Fruit fly (Drosophila melanogaster) whole organism, embryonic: ENCODE data around the gene Mettl5.

ENCODE experiments used
- Abd-B ChIP-seq: fragments of 200-800 bp; sonication (Bioruptor generic); optimal IDR thresholded peaks from 2 replicates; lab custom pipeline; 2018; ENCODE audit warnings: missing biosample characterization, mild to moderate bottlenecking, missing genetic modification characterization, moderate library complexity
- Ada2b ChIP-seq: fragments of 200-800 bp; sonication (Bioruptor generic); IDR thresholded peaks from 2 replicates; pipeline ENCODE4 v1.3.6; 2022; ENCODE audit warnings: missing biosample characterization, missing genetic modification characterization
- Atf6 ChIP-seq: fragments of 200-800 bp; sonication (Bioruptor generic); IDR thresholded peaks from 2 replicates; pipeline ENCODE4 v1.3.6; 2022; ENCODE audit warnings: missing biosample characterization, missing genetic modification characterization
- BEAF-32 ChIP-seq: fragments of 200-800 bp; sonication (Bioruptor generic); optimal IDR thresholded peaks from 3 replicates; lab custom pipeline; 2017; ENCODE audit warnings: missing biosample characterization, missing genetic modification characterization, mild to moderate bottlenecking, moderate library complexity, missing genetic modification reagents
- Bgb ChIP-seq: fragments of 200-800 bp; sonication (Bioruptor generic); IDR thresholded peaks from 2 replicates; pipeline ENCODE4 v1.3.6; 2022; ENCODE audit warnings: missing biosample characterization, missing genetic modification characterization; ENCODE audit not compliant: partially characterized antibody
- Bteb2 ChIP-seq: fragments of 200-800 bp; sonication (Bioruptor generic); optimal IDR thresholded peaks from 2 replicates; lab custom pipeline; 2016; ENCODE audit warnings: missing biosample characterization, missing genetic modification characterization
- CG10543 ChIP-seq: fragments of 200-800 bp; sonication (Bioruptor generic); optimal IDR thresholded peaks from 3 replicates; lab custom pipeline; 2017; ENCODE audit warnings: missing biosample characterization, mild to moderate bottlenecking, missing genetic modification characterization, moderate library complexity
- CG10979 ChIP-seq: fragments of 200-800 bp; sonication (Bioruptor generic); optimal IDR thresholded peaks from 2 replicates; lab custom pipeline; 2018; ENCODE audit warnings: missing biosample characterization, mild to moderate bottlenecking, missing genetic modification characterization, moderate library complexity
- CG11695 ChIP-seq: fragments of 200-800 bp; sonication (Bioruptor generic); IDR thresholded peaks from 3 replicates; pipeline ENCODE4 v1.3.6; 2022; ENCODE audit warnings: missing biosample characterization, missing genetic modification characterization
- CG12391 ChIP-seq: fragments of 200-800 bp; sonication (Bioruptor generic); optimal IDR thresholded peaks from 3 replicates; lab custom pipeline; 2018; ENCODE audit warnings: missing biosample characterization, mild to moderate bottlenecking, missing genetic modification characterization, moderate library complexity
- CG13287 ChIP-seq: fragments of 200-800 bp; sonication (Bioruptor generic); IDR thresholded peaks from 2 replicates; pipeline ENCODE4 v1.3.6; 2022; ENCODE audit warnings: missing biosample characterization, missing genetic modification characterization; ENCODE audit not compliant: partially characterized antibody
- CG15479 ChIP-seq: fragments of 200-800 bp; sonication (Bioruptor generic); optimal IDR thresholded peaks from 3 replicates; lab custom pipeline; 2019; ENCODE audit warnings: missing biosample characterization, mild to moderate bottlenecking, missing genetic modification characterization, moderate library complexity
- CG16779 ChIP-seq: fragments of 200-800 bp; sonication (Bioruptor generic); IDR thresholded peaks from 2 replicates; pipeline ENCODE4 v1.3.6; 2022; ENCODE audit warnings: missing biosample characterization, missing genetic modification characterization
- CG17328 ChIP-seq: fragments of 200-800 bp; sonication (Bioruptor generic); IDR thresholded peaks from 2 replicates; pipeline ENCODE4 v1.3.6; 2022; ENCODE audit warnings: missing biosample characterization, missing genetic modification characterization
- CG31441 ChIP-seq: fragments of 200-800 bp; sonication (Bioruptor generic); IDR thresholded peaks from 2 replicates; pipeline ENCODE4 v1.3.6; 2022; ENCODE audit warnings: missing biosample characterization, missing genetic modification characterization
- CG3163 ChIP-seq: fragments of 200-800 bp; sonication (Bioruptor generic); optimal IDR thresholded peaks from 3 replicates; lab custom pipeline; 2016; ENCODE audit warnings: missing biosample characterization, missing genetic modification characterization
- CG32532 ChIP-seq: fragments of 200-800 bp; sonication (Bioruptor generic); IDR thresholded peaks from 2 replicates; pipeline ENCODE4 v1.3.6; 2022; ENCODE audit warnings: missing biosample characterization, missing genetic modification characterization
- CG32767 ChIP-seq: fragments of 200-800 bp; sonication (Bioruptor generic); IDR thresholded peaks from 2 replicates; pipeline ENCODE4 v1.3.6; 2022; ENCODE audit warnings: missing biosample characterization, missing genetic modification characterization
- CG34376 ChIP-seq: fragments of 200-800 bp; sonication (Bioruptor generic); optimal IDR thresholded peaks from 2 replicates; lab custom pipeline; 2018; ENCODE audit warnings: missing biosample characterization, mild to moderate bottlenecking, missing genetic modification characterization
- CG3726 ChIP-seq: fragments of 200-800 bp; sonication (Bioruptor generic); IDR thresholded peaks from 3 replicates; pipeline ENCODE4, ENCODE4 v1.3.6; 2022; ENCODE audit warnings: missing biosample characterization, missing genetic modification characterization
- CG42726 ChIP-seq: fragments of 200-800 bp; sonication (Bioruptor generic); IDR thresholded peaks from 2 replicates; pipeline ENCODE4 v1.3.6; 2022; ENCODE audit warnings: missing biosample characterization, missing genetic modification characterization; ENCODE audit not compliant: partially characterized antibody
- CG4707 ChIP-seq: fragments of 200-800 bp; sonication (Bioruptor generic); optimal IDR thresholded peaks from 2 replicates; lab custom pipeline; 2018; ENCODE audit warnings: missing biosample characterization, mild to moderate bottlenecking, missing genetic modification characterization, moderate library complexity
- CG4730 ChIP-seq: fragments of 200-800 bp; sonication (Bioruptor generic); IDR thresholded peaks from 2 replicates; pipeline ENCODE4 v1.3.6; 2022; ENCODE audit warnings: missing biosample characterization, missing genetic modification characterization
- CG6175 ChIP-seq: fragments of 200-800 bp; sonication (Bioruptor generic); IDR thresholded peaks from 3 replicates; pipeline ENCODE4 v1.3.6; 2022; ENCODE audit warnings: missing biosample characterization, missing genetic modification characterization
- CG7271 ChIP-seq: fragments of 200-800 bp; sonication (Bioruptor generic); optimal IDR thresholded peaks from 2 replicates; lab custom pipeline; 2018; ENCODE audit warnings: missing biosample characterization, mild to moderate bottlenecking, missing genetic modification characterization, moderate library complexity
- CG7839 ChIP-seq: fragments of 200-800 bp; sonication (Bioruptor generic); optimal IDR thresholded peaks from 3 replicates; lab custom pipeline; 2018; ENCODE audit warnings: missing biosample characterization, mild to moderate bottlenecking, missing genetic modification characterization, moderate library complexity
- D19A ChIP-seq: fragments of 200-800 bp; optimal IDR thresholded peaks from 3 replicates; lab custom pipeline; 2019; ENCODE audit warnings: missing biosample characterization, mild to moderate bottlenecking, missing genetic modification characterization, moderate library complexity
- Dad ChIP-seq: fragments of 200-800 bp; sonication (Bioruptor generic); optimal IDR thresholded peaks from 3 replicates; lab custom pipeline; 2016; ENCODE audit warnings: missing biosample characterization, missing genetic modification characterization
- Doc2 ChIP-seq: fragments of 200-800 bp; sonication (Bioruptor generic); IDR thresholded peaks from 2 replicates; pipeline ENCODE4 v1.3.6; 2022; ENCODE audit warnings: missing biosample characterization, missing genetic modification characterization
- E2f2 ChIP-seq: fragments of 200-800 bp; sonication (Bioruptor generic); IDR thresholded peaks from 2 replicates; pipeline ENCODE4 v1.3.6; 2022; ENCODE audit warnings: missing biosample characterization, missing genetic modification characterization
- Fer1 ChIP-seq: fragments of 200-800 bp; sonication (Bioruptor generic); optimal IDR thresholded peaks from 2 replicates; lab custom pipeline; 2017; ENCODE audit warnings: missing biosample characterization, mild to moderate bottlenecking, missing genetic modification characterization
- Fer2 ChIP-seq: fragments of 200-800 bp; sonication (Bioruptor generic); optimal IDR thresholded peaks from 2 replicates; lab custom pipeline; 2018; ENCODE audit warnings: missing biosample characterization, mild to moderate bottlenecking, missing genetic modification characterization, moderate library complexity
- Hr39 ChIP-seq: fragments of >200 bp; optimal IDR thresholded peaks from 2 replicates; lab custom pipeline; 2017
- bcd ChIP-seq: fragments of 200-800 bp; sonication (Bioruptor generic); optimal IDR thresholded peaks from 2 replicates; lab custom pipeline; 2017; ENCODE audit warnings: missing biosample characterization, mild to moderate bottlenecking, missing genetic modification characterization
- bsh ChIP-seq, 2 experiments: fragments of 200-800 bp; sonication (Bioruptor generic); optimal IDR thresholded peaks; 2 replicates each; lab custom pipeline; 2017 to 2018; ENCODE audit warnings: mild to moderate bottlenecking in 2 of 2, missing biosample characterization in 2 of 2, missing genetic modification characterization in 2 of 2, moderate library complexity in 1 of 2
- croc ChIP-seq: fragments of 200-800 bp; sonication (Bioruptor generic); conservative IDR thresholded peaks from 3 replicates; pipeline ENCODE4 v1.3.6; 2022; ENCODE audit warnings: missing biosample characterization, missing genetic modification characterization
- danr ChIP-seq: fragments of 200-800 bp; sonication (Bioruptor generic); IDR thresholded peaks from 2 replicates; pipeline ENCODE4 v1.3.6; 2022; ENCODE audit warnings: missing biosample characterization, missing genetic modification characterization
- gem ChIP-seq: fragments of 200-800 bp; sonication (Bioruptor generic); optimal IDR thresholded peaks from 2 replicates; lab custom pipeline; 2019; ENCODE audit warnings: missing biosample characterization, mild to moderate bottlenecking, missing genetic modification characterization, moderate library complexity
- klu ChIP-seq: fragments of 200-800 bp; sonication (Bioruptor generic); IDR thresholded peaks from 2 replicates; pipeline ENCODE4 v1.3.6; 2022; ENCODE audit warnings: missing biosample characterization, missing genetic modification characterization
- peb ChIP-seq: fragments of 200-800 bp; sonication (Bioruptor generic); IDR thresholded peaks from 2 replicates; pipeline ENCODE4 v1.3.6; 2022; ENCODE audit warnings: missing biosample characterization, missing genetic modification characterization
- pfk ChIP-seq: fragments of 200-800 bp; sonication (Bioruptor generic); optimal IDR thresholded peaks from 2 replicates; lab custom pipeline; 2018; ENCODE audit warnings: missing biosample characterization, mild to moderate bottlenecking, missing genetic modification characterization, moderate library complexity
- pnt ChIP-seq: fragments of 200-800 bp; sonication (Bioruptor generic); optimal IDR thresholded peaks from 3 replicates; lab custom pipeline; 2016; ENCODE audit warnings: missing biosample characterization, missing genetic modification characterization
- prd ChIP-seq, 3 experiments: fragments of >200 bp in 2 of 3; fragments of 200-800 bp in 1 of 3; sonication (Bioruptor generic) in 1 of 3; optimal IDR thresholded peaks in 2 of 3; IDR thresholded peaks in 1 of 3; 2 replicates in 2 of 3; 3 replicates in 1 of 3; pipeline versions ENCODE4 v1.3.6 to Lab custom; 2017 to 2022; ENCODE audit warnings: missing biosample characterization in 1 of 3, missing genetic modification characterization in 1 of 3
- sens ChIP-seq: fragments of 200-800 bp; sonication (Bioruptor generic); peaks from one replicate; lab custom pipeline; 2016; ENCODE audit warnings: missing biosample characterization, missing genetic modification characterization
- sug ChIP-seq: fragments of 200-800 bp; optimal IDR thresholded peaks from 2 replicates; lab custom pipeline; 2019; ENCODE audit warnings: missing biosample characterization, mild to moderate bottlenecking, missing genetic modification characterization, moderate library complexity
- vnd ChIP-seq: fragments of 200-800 bp; sonication (Bioruptor generic); IDR thresholded peaks from 3 replicates; pipeline ENCODE4 v1.3.6; 2022; ENCODE audit warnings: missing biosample characterization, missing genetic modification characterization; ENCODE audit not compliant: partially characterized antibody
- wdn ChIP-seq: fragments of 200-800 bp; sonication (Bioruptor generic); IDR thresholded peaks from 2 replicates; pipeline ENCODE4 v1.3.6; 2022; ENCODE audit warnings: missing biosample characterization, missing genetic modification characterization

The Mettl5 gene

dm6 chr3L:19280283-19280682 lies 16.7 kb downstream of the Mettl5 start:
- TF ChIP-seq CG32532 (GFP tag; lab: Robert Waterston, UW): 0 out of 2 replicates have a peak, but pooled peaks have one; percentile 23
- TF ChIP-seq Ada2b: no peak
- no peak for TF ChIP-seq Fer2 (tag; lab: Kevin White, UChicago)
- no peak for TF ChIP-seq prd (optimal IDR thresholded peaks at IDR 0.05; lab: Kevin White, UChicago)
- no peak for TF ChIP-seq prd (GFP tag; IDR thresholded peaks at IDR 0.05; lab: Robert Waterston, UW)
- no peak for TF ChIP-seq bcd (GFP tag; lab: Kevin White, UChicago)
- peak; percentile 57 for TF ChIP-seq Hr39 (lab: Kevin White, UChicago)
- no peak for TF ChIP-seq Abd-B (GFP tag; lab: Kevin White, UChicago)
- no peak for TF ChIP-seq Doc2 (GFP tag; lab: Robert Waterston, UW)
- TF ChIP-seq CG7271 (tag; lab: Kevin White, UChicago): no peak
- TF ChIP-seq danr (GFP tag; lab: Robert Waterston, UW): no peak
- peak; percentile 49; the same call in 1 of the 3 replicates for TF ChIP-seq CG3726
- no peak for TF ChIP-seq CG4707 (GFP tag; lab: Kevin White, UChicago)
- no peak for TF ChIP-seq pfk (GFP tag; lab: Kevin White, UChicago)
- TF ChIP-seq D19A: no peak
- TF ChIP-seq CG17328 (GFP tag; lab: Robert Waterston, UW): no peak
- no peak for TF ChIP-seq croc (GFP tag; lab: Robert Waterston, UW)
- no peak for TF ChIP-seq CG16779
- no peak for TF ChIP-seq CG6175 (GFP tag; lab: Robert Waterston, UW)
- no peak for TF ChIP-seq peb (GFP tag; lab: Robert Waterston, UW)
- no peak for TF ChIP-seq Fer1 (GFP tag; lab: Kevin White, UChicago)
- no peak for TF ChIP-seq Bteb2
- no peak for TF ChIP-seq CG32767 (GFP tag; lab: Robert Waterston, UW)
- no peak for TF ChIP-seq klu (GFP tag; lab: Robert Waterston, UW)
- TF ChIP-seq CG42726: no peak
- TF ChIP-seq gem (tag; lab: Kevin White, UChicago): no peak
- no peak for TF ChIP-seq CG3163 (GFP tag; lab: Kevin White, UChicago)

dm6 chr3L:19280700-19281099 lies 17.1 kb downstream of the Mettl5 start, which contains the start of gene CG14089:
Gene CG14089 (minus strand): TSS chr3L:19280800.
- TF ChIP-seq bsh (GFP tag; optimal IDR thresholded peaks at IDR 0.05; lab: Kevin White, UChicago): no peak
- no peak for TF ChIP-seq Bgb
- TF ChIP-seq E2f2 (GFP tag; lab: Robert Waterston, UW): no peak

- TF ChIP-seq sens (GFP tag; lab: Kevin White, UChicago) (peak; percentile 37), CG34376 (no peak), wdn (GFP tag; lab: Robert Waterston, UW) (no peak), CG15479 (GFP tag; lab: Kevin White, UChicago) (peak; percentile 67)
Measured at dm6 chr3L:19288395-19288969, 24.9 kb downstream of the Mettl5 start.

- no peak for TF ChIP-seq danr (GFP tag; lab: Robert Waterston, UW)
- TF ChIP-seq CG13287 (GFP tag; lab: Robert Waterston, UW): no peak
- TF ChIP-seq Dad (GFP tag; lab: Kevin White, UChicago): no peak
- TF ChIP-seq CG11695 (GFP tag; lab: Robert Waterston, UW): no peak
- TF ChIP-seq sug (tag; lab: Kevin White, UChicago): peak; percentile 85
- no peak for TF ChIP-seq CG7839 (tag; lab: Kevin White, UChicago)
- TF ChIP-seq CG10979 (tag; lab: Kevin White, UChicago): no peak
- no peak for TF ChIP-seq CG31441 (GFP tag; lab: Robert Waterston, UW)
- no peak for TF ChIP-seq CG12391
- TF ChIP-seq vnd (GFP tag; lab: Robert Waterston, UW): no peak
- peak; percentile 8 for TF ChIP-seq CG10543
- no peak for TF ChIP-seq CG4730
- no peak for TF ChIP-seq pnt
- TF ChIP-seq BEAF-32 (GFP tag; lab: Kevin White, UChicago): no peak
- 0 out of 2 replicates have a peak, but pooled peaks have one; percentile 24 for TF ChIP-seq Atf6 (GFP tag; lab: Robert Waterston, UW)
Measured at dm6 chr3L:19289411-19289810, 25.8 kb downstream of the Mettl5 start.
